Fruit fly (Drosophila melanogaster): ENCODE results near the gene APC7.

Gene APC7

dm6 chrX:6601641-6602276 is 4.9 kb downstream of the APC7 start (continued):
- TF ChIP-seq CG3847 (GFP tag; IDR thresholded peaks at IDR 0.05) (peak; percentile 84), bsh (GFP tag; optimal IDR thresholded peaks at IDR 0.05) (peak; percentile 85 to 92), lab (GFP tag; optimal IDR thresholded peaks at IDR 0.05) (peak; percentile 95), CG17361 (GFP tag; IDR thresholded peaks at IDR 0.05) (peak; percentile 94), nau (GFP tag; optimal IDR thresholded peaks at IDR 0.05) (peak; percentile 84), CG31388 (GFP tag; optimal IDR thresholded peaks at IDR 0.05) (peak; percentile 47), dmrt99B (tag; optimal IDR thresholded peaks at IDR 0.05) (peak; percentile 95), CG9817 (tag; optimal IDR thresholded peaks at IDR 0.05) (peak; percentile 89), CG15269 (tag; optimal IDR thresholded peaks at IDR 0.05) (peak; percentile 94), jigr1 (GFP tag; IDR thresholded peaks at IDR 0.05) (peak; percentile 88), ewg (GFP tag; optimal IDR thresholded peaks at IDR 0.05) (peak; percentile 90), pb (GFP tag; optimal IDR thresholded peaks at IDR 0.05) (peak; percentile 65)

dm6 chrX:6604706-6605105 is 7.8 kb downstream of the APC7 start:
- no peak for TF ChIP-seq bcd (GFP tag; optimal IDR thresholded peaks at IDR 0.05)
- no peak for TF ChIP-seq CG14710 (tag; optimal IDR thresholded peaks at IDR 0.05)
- no peak for TF ChIP-seq dpn (GFP tag; optimal IDR thresholded peaks at IDR 0.05)
- TF ChIP-seq slou (GFP tag; optimal IDR thresholded peaks at IDR 0.05): no peak
- peak; percentile 21; the same call in 1 of the 2 replicates for TF ChIP-seq CG9932 (GFP tag; IDR thresholded peaks at IDR 0.05)
- no peak for TF ChIP-seq CG11560 (tag; IDR thresholded peaks at IDR 0.05)
- TF ChIP-seq CG8765 (GFP tag; IDR thresholded peaks at IDR 0.05): no peak
- no peak for TF ChIP-seq CG15514 (GFP tag; optimal IDR thresholded peaks at IDR 0.05)
- TF ChIP-seq Doc3 (GFP tag; IDR thresholded peaks at IDR 0.05; ENCODE audit: partially characterized antibody): no peak
- TF ChIP-seq nerfin-1 (tag; optimal IDR thresholded peaks at IDR 0.05): no peak
- no peak for TF ChIP-seq rib (GFP tag; IDR thresholded peaks at IDR 0.05)
- no peak for TF ChIP-seq pum (GFP tag; optimal IDR thresholded peaks at IDR 0.05)
- TF ChIP-seq HLH54F (GFP tag; optimal IDR thresholded peaks at IDR 0.05): no peak
- TF ChIP-seq Mrtf (GFP tag; IDR thresholded peaks at IDR 0.05): no peak
- no peak for TF ChIP-seq tna (GFP tag; IDR thresholded peaks at IDR 0.05; ENCODE audit: partially characterized antibody)
- no peak for TF ChIP-seq shn (GFP tag; optimal IDR thresholded peaks at IDR 0.05)
- TF ChIP-seq Camta (GFP tag; optimal IDR thresholded peaks at IDR 0.05): no peak
- 0 out of 2 replicates have a peak, but pooled peaks have one; percentile 15 for TF ChIP-seq CG11696 (GFP tag; IDR thresholded peaks at IDR 0.05)
- peak; percentile 0 for TF ChIP-seq CG18599 (GFP tag; optimal IDR thresholded peaks at IDR 0.05)
- peak; percentile 11 for TF ChIP-seq CG3281 (GFP tag; optimal IDR thresholded peaks at IDR 0.05)
- TF ChIP-seq pzg (GFP tag; optimal IDR thresholded peaks at IDR 0.05): no peak
- TF ChIP-seq nmo (GFP tag; optimal IDR thresholded peaks at IDR 0.05): no peak
- TF ChIP-seq CG10366 (GFP tag; IDR thresholded peaks at IDR 0.05): no peak
- TF ChIP-seq kni (GFP tag; optimal IDR thresholded peaks at IDR 0.05): peak; percentile 22
- peak; percentile 29 for TF ChIP-seq ATbp (GFP tag; optimal IDR thresholded peaks at IDR 0.05)
- no peak for TF ChIP-seq Xbp1 (GFP tag; optimal IDR thresholded peaks at IDR 0.05)
- no peak for TF ChIP-seq gsb (GFP tag; IDR thresholded peaks at IDR 0.05)
- TF ChIP-seq lab (GFP tag; optimal IDR thresholded peaks at IDR 0.05): peak; percentile 9
- TF ChIP-seq wor (GFP tag; IDR thresholded peaks at IDR 0.05): no peak
- TF ChIP-seq eve (GFP tag; optimal IDR thresholded peaks at IDR 0.05): no peak
- TF ChIP-seq CG13894 (tag; optimal IDR thresholded peaks at IDR 0.05): no peak
- no peak for TF ChIP-seq lola (GFP tag; optimal IDR thresholded peaks at IDR 0.05)
- no peak for TF ChIP-seq CG16863 (GFP tag; optimal IDR thresholded peaks at IDR 0.05)
- TF ChIP-seq org-1 (GFP tag; optimal IDR thresholded peaks at IDR 0.05): no peak
- no peak for TF ChIP-seq exex (tag; optimal IDR thresholded peaks at IDR 0.05)
- TF ChIP-seq Hsf (GFP tag; optimal IDR thresholded peaks at IDR 0.05): no peak
- TF ChIP-seq sens (GFP tag): peak; percentile 33
- TF ChIP-seq Myb (GFP tag; optimal IDR thresholded peaks at IDR 0.05): no peak

Data from whole organism, embryonic.